Worm (Caenorhabditis elegans): Measurements from ENCODE around the gene F20A1.6.

The F20A1.6 gene

DNA sequence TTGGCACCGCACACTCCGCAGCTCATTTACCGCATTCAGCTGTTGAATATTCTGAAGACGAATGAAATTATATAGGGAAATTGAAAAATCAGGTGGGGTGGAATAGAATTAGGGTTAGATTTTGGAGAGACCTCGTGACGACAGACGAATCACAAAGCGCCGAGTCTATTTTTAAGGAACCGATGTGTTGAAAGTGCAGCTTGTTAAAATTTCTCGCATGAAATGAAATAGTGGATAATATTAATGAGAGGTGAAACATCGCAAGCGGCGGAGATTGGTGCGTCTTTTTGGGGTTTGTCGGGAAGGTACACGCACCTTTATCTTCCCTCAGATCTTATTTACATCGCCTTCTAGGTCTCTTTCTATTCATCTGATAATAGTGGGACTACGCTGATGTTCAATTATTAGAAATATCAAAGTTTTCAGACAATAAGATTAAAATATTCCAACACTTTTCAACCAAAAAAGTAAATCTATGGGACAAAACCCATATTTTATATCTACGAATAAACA, 37.3 kb downstream of the F20A1.6 start, which contains the start of gene nhr-140:
Gene nhr-140, minus strand, starts transcription at position 51 of the 513 bp plus-strand sequence.
- no peak for TF ChIP-seq mxl-1 (tag; optimal IDR thresholded peaks at IDR 0.05)
- TF ChIP-seq dpff-1 (tag; optimal IDR thresholded peaks at IDR 0.05), result no peak
- no peak for TF ChIP-seq F55B11.4 (tag; optimal IDR thresholded peaks at IDR 0.05; ENCODE audit: borderline replicate concordance, insufficient read depth)
- TF ChIP-seq snpc-1.3 (tag; optimal IDR thresholded peaks at IDR 0.05; ENCODE audit: insufficient read depth), result no peak
- no peak for TF ChIP-seq egl-18 (GFP tag; IDR thresholded peaks at IDR 0.05)
- TF ChIP-seq somi-1 (GFP tag; optimal IDR thresholded peaks at IDR 0.05), result no peak
- TF ChIP-seq hsf-1 (GFP tag; IDR thresholded peaks at IDR 0.05), result no peak
- TF ChIP-seq ceh-58 (GFP tag; IDR thresholded peaks at IDR 0.05), result no peak
- no peak for TF ChIP-seq F23B12.7 (tag; optimal IDR thresholded peaks at IDR 0.05; ENCODE audit: insufficient read depth)
- no peak for TF ChIP-seq ZK185.1 (tag; optimal IDR thresholded peaks at IDR 0.05; ENCODE audit: poor library complexity, severe bottlenecking)
- no peak for TF ChIP-seq Y79H2A.3 (GFP tag; conservative IDR thresholded peaks at IDR 0.05)
- TF ChIP-seq ztf-25 (GFP tag; IDR thresholded peaks at IDR 0.05), result no peak
- no peak for TF ChIP-seq lin-54 (GFP tag; optimal IDR thresholded peaks at IDR 0.05)
- TF ChIP-seq ceh-91 (GFP tag; IDR thresholded peaks at IDR 0.05), result no peak
- TF ChIP-seq nhr-27 (tag; optimal IDR thresholded peaks at IDR 0.05), result no peak
- no peak for TF ChIP-seq atf-7 (tag; optimal IDR thresholded peaks at IDR 0.05)
- no peak for TF ChIP-seq T26A5.8 (tag; optimal IDR thresholded peaks at IDR 0.05)
- no peak for TF ChIP-seq die-1 (tag; optimal IDR thresholded peaks at IDR 0.05)
- no peak for TF ChIP-seq repo-1 (tag; optimal IDR thresholded peaks at IDR 0.05)
- TF ChIP-seq unc-62 (GFP tag; optimal IDR thresholded peaks at IDR 0.05), result no peak

DNA sequence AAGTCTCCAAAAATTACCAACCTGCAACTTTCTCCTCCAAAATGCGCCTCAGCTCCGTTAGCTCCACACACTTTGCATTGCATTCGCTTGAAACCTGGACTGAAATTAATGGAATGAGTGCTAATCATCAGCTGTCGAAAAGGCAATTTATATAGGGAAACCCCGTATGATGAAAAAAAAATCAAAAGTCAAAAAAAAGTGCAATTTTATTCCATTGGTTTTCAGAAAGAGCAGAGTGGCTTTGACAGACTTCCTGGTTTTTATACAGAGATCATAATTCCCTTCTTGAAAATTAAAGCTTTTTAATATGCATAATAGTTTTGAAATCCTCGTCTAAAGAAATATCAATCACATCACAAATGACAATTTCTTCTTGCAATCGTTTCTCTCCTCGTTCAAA, 39.3 kb downstream of the F20A1.6 start, which contains the start of gene nhr-139:
Gene nhr-139, minus strand, starts transcription at position 101 of the 400 bp plus-strand sequence.
- TF ChIP-seq dpl-1 (GFP tag; optimal IDR thresholded peaks at IDR 0.05), result no peak
- no peak for TF ChIP-seq nhr-27 (tag; optimal IDR thresholded peaks at IDR 0.05)
- no peak for TF ChIP-seq mxl-1 (tag; optimal IDR thresholded peaks at IDR 0.05)

DNA sequence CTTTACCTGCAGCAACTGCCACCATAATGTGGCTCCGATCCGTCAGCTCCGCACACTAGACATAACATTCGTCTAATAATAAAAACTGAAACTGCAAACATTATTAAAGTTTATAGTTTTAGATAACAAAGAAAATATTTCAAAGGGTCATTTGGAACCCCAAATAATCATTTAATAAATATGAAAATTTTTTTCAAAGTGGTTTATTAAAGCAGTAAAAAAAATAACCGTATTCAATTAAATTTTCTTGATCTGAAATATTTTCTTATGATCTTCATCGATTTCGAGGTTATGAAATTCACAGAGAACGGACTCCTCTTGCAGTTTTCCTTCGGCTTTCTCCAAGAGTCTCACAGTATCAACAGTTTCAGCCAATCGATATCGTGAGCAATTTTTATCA, 41.0 kb downstream of the F20A1.6 start, which contains the start of gene nhr-163:
Gene nhr-163, minus strand, starts transcription at position 101 of the 400 bp plus-strand sequence.
- no peak for TF ChIP-seq lin-54 (GFP tag; optimal IDR thresholded peaks at IDR 0.05)
- TF ChIP-seq B0019.2 (GFP tag; conservative IDR thresholded peaks at IDR 0.05), result no peak
- TF ChIP-seq snpc-4 (GFP tag; optimal IDR thresholded peaks at IDR 0.05), result no peak
- no peak for TF ChIP-seq snpc-4 (tag; optimal IDR thresholded peaks at IDR 0.05)
- TF ChIP-seq madf-6 (GFP tag; IDR thresholded peaks at IDR 0.05), result no peak
- TF ChIP-seq mel-28 (tag; optimal IDR thresholded peaks at IDR 0.05; ENCODE audit: borderline replicate concordance), result no peak
- no peak for TF ChIP-seq cebp-2 (GFP tag; IDR thresholded peaks at IDR 0.05)
- no peak for TF ChIP-seq F57C9.4 (tag; optimal IDR thresholded peaks at IDR 0.05)
- TF ChIP-seq T26A5.8 (tag; optimal IDR thresholded peaks at IDR 0.05), result no peak

DNA sequence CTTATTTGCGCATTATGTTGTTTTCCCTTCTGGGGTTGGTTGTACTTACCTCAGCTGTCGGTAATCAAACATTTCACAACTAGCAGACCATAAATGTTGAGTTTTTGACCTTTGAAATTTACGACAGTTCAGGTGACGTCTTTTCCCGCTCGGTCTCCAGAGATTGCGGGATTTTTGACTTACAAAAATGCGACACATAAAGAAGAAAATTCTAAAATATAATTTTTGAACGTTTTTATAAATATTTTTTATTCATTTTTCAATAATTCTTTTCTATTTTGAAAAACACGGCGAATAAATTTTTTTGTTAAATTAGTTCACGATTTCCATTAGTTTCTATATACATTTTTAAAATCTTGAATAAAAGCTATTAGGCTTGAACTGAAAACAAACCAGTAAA, 44.1 kb downstream of the F20A1.6 start, which contains the start of gene nhr-161:
Gene nhr-161, minus strand, starts transcription at position 101 of the 400 bp plus-strand sequence.
- TF ChIP-seq lag-1 (GFP tag; IDR thresholded peaks at IDR 0.05) (no peak), Y53G8AR.9 (GFP tag; conservative IDR thresholded peaks at IDR 0.05) (no peak)

ce11 chrV:6979019-6979418, 47.9 kb downstream of the F20A1.6 start, which contains the start of gene sre-12:
Gene sre-12, minus strand, starts transcription at chrV:6979119.
- TF ChIP-seq repo-1 (tag; optimal IDR thresholded peaks at IDR 0.05), result no peak
- no peak for TF ChIP-seq madf-10 (tag; optimal IDR thresholded peaks at IDR 0.05)
- no peak for TF ChIP-seq Y95B8A.8 (GFP tag; IDR thresholded peaks at IDR 0.05)
- TF ChIP-seq nhr-179 (tag; optimal IDR thresholded peaks at IDR 0.05), result no peak
- TF ChIP-seq madf-3 (GFP tag; IDR thresholded peaks at IDR 0.05), result no peak
- no peak for TF ChIP-seq F52B5.7 (tag; optimal IDR thresholded peaks at IDR 0.05)
- no peak for TF ChIP-seq cebp-2 (GFP tag; IDR thresholded peaks at IDR 0.05)
- TF ChIP-seq B0336.3 (GFP tag; IDR thresholded peaks at IDR 0.05), result no peak
- no peak for TF ChIP-seq ccch-3 (GFP tag; optimal IDR thresholded peaks at IDR 0.05)
- no peak for TF ChIP-seq F33H1.4 (GFP tag; IDR thresholded peaks at IDR 0.05)

Measured in whole organism, young adult.